Worm (Caenorhabditis elegans): ENCODE measurements around the gene Y50D7A.13.

DNA sequence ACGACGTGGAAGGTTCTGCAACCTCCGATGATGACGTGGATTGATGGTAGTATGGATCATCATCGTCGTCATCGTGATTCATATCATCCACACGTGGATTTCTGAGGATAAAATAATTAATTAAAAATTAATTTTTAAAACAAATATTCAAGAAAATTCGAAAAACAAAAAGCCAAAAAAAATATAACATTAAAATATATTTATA lies 48.6 kb upstream of the Y50D7A.13 start, which contains the start of gene Y50D7A.8:
- TF ChIP-seq fos-1 (tag; optimal IDR thresholded peaks at IDR 0.05): no peak
- no peak for TF ChIP-seq unc-130 (GFP tag; optimal IDR thresholded peaks at IDR 0.05)
- TF ChIP-seq F10B5.3 (tag; optimal IDR thresholded peaks at IDR 0.05): no peak

Measured in whole organism, L4 larva.